Worm (Caenorhabditis elegans): ENCODE measurements around the gene serp-1.2.

- no peak for TF ChIP-seq unc-39 (tag; optimal IDR thresholded peaks at IDR 0.05)
- no peak for TF ChIP-seq pha-4 (tag; optimal IDR thresholded peaks at IDR 0.05)
- TF ChIP-seq nhr-76 (tag; optimal IDR thresholded peaks at IDR 0.05), result no peak
- TF ChIP-seq blmp-1 (tag; optimal IDR thresholded peaks at IDR 0.05), result no peak
- TF ChIP-seq unc-62 (GFP tag; optimal IDR thresholded peaks at IDR 0.05), result no peak
- TF ChIP-seq cnd-1 (tag; optimal IDR thresholded peaks at IDR 0.05), result no peak
- TF ChIP-seq ham-2 (GFP tag; optimal IDR thresholded peaks at IDR 0.05), result no peak
- TF ChIP-seq snpc-4 (tag; optimal IDR thresholded peaks at IDR 0.05), result no peak
- no peak for TF ChIP-seq mls-2 (tag; optimal IDR thresholded peaks at IDR 0.05)
- no peak for TF ChIP-seq nhr-237 (tag; optimal IDR thresholded peaks at IDR 0.05)
Measured at ce11 chrIV:8181404-8181803, 44.1 kb upstream of the serp-1.2 start.
